Fruit fly (Drosophila melanogaster): ENCODE data around the gene CG14313.
A peak's percentile ranks its signal among the peaks of the same experiment; 100 is the strongest.

CG14313 gene

dm6 chr3R:18167416-18168237, 24.1 kb downstream of the CG14313 start, which contains the start of gene wrd:
wrd (plus strand) TSS chr3R:18167757.
- peak; percentile 29 for TF ChIP-seq bab1 (GFP tag; optimal IDR thresholded peaks at IDR 0.05)
- peak; percentile 29 for TF ChIP-seq Hr96 (GFP tag; optimal IDR thresholded peaks at IDR 0.05)
- no peak for TF ChIP-seq CG14711 (tag; optimal IDR thresholded peaks at IDR 0.05)
- no peak for TF ChIP-seq pad (GFP tag; optimal IDR thresholded peaks at IDR 0.05)
- TF ChIP-seq Clk (GFP tag; optimal IDR thresholded peaks at IDR 0.05), result no peak
- peak; percentile 46 for TF ChIP-seq CG5204 (GFP tag; optimal IDR thresholded peaks at IDR 0.05)
- TF ChIP-seq ovo (GFP tag; optimal IDR thresholded peaks at IDR 0.05), result peak; percentile 26
- peak; percentile 61 for TF ChIP-seq toe (GFP tag; optimal IDR thresholded peaks at IDR 0.05)
- peak; percentile 41 for TF ChIP-seq tj (GFP tag; optimal IDR thresholded peaks at IDR 0.05)
- peak; percentile 54 for TF ChIP-seq cic (GFP tag; optimal IDR thresholded peaks at IDR 0.05)
- TF ChIP-seq CG11617 (GFP tag; optimal IDR thresholded peaks at IDR 0.05), result no peak
- TF ChIP-seq kay (GFP tag; ENCODE audit: borderline replicate concordance), result no peak
- TF ChIP-seq CG33017 (tag; optimal IDR thresholded peaks at IDR 0.05), result no peak
- peak; percentile 54 for TF ChIP-seq Mnt (GFP tag; optimal IDR thresholded peaks at IDR 0.05)
- peak; percentile 14 for TF ChIP-seq CG12768 (GFP tag; optimal IDR thresholded peaks at IDR 0.05)
- peak; percentile 27 for TF ChIP-seq CG1620 (GFP tag; optimal IDR thresholded peaks at IDR 0.05)

- no peak for TF ChIP-seq Hr96 (GFP tag; optimal IDR thresholded peaks at IDR 0.05)
- no peak for TF ChIP-seq CG7045 (GFP tag; optimal IDR thresholded peaks at IDR 0.05)
- no peak for TF ChIP-seq Crg-1 (GFP tag; optimal IDR thresholded peaks at IDR 0.05)
- no peak for TF ChIP-seq tj (GFP tag; optimal IDR thresholded peaks at IDR 0.05)
- TF ChIP-seq bab1 (GFP tag; optimal IDR thresholded peaks at IDR 0.05), result no peak
- TF ChIP-seq CG1620 (GFP tag; optimal IDR thresholded peaks at IDR 0.05), result no peak
These were observed 24.7 kb downstream of the CG14313 start, which contains the start of the genes CG7215 and Prx5 for dm6 chr3R:18167173-18167415. CG7215 (minus strand) TSS chr3R:18167273. Prx5 (minus strand) TSS chr3R:18167273.

- TF ChIP-seq CG33017 (tag; optimal IDR thresholded peaks at IDR 0.05) (peak; percentile 11), Mnt (GFP tag; optimal IDR thresholded peaks at IDR 0.05) (peak; percentile 43), bab1 (GFP tag; optimal IDR thresholded peaks at IDR 0.05) (no peak), CG5204 (GFP tag; optimal IDR thresholded peaks at IDR 0.05) (no peak), tj (GFP tag; optimal IDR thresholded peaks at IDR 0.05) (peak; percentile 25)
These were observed 25.5 kb downstream of the CG14313 start for dm6 chr3R:18166261-18166720.

- peak; percentile 75 for TF ChIP-seq Hr96 (GFP tag; optimal IDR thresholded peaks at IDR 0.05)
- peak; percentile 82 for TF ChIP-seq Crg-1 (GFP tag; optimal IDR thresholded peaks at IDR 0.05)
- TF ChIP-seq Mnt (GFP tag; optimal IDR thresholded peaks at IDR 0.05), result peak; percentile 44
- TF ChIP-seq cic (GFP tag; optimal IDR thresholded peaks at IDR 0.05), result peak; percentile 13
- peak; percentile 70 for TF ChIP-seq CG11617 (GFP tag; optimal IDR thresholded peaks at IDR 0.05)
- TF ChIP-seq CG12768 (GFP tag; optimal IDR thresholded peaks at IDR 0.05), result peak; percentile 84
- peak; percentile 81 for TF ChIP-seq CG7101 (tag; optimal IDR thresholded peaks at IDR 0.05)
- peak; percentile 72 for TF ChIP-seq bab1 (GFP tag; optimal IDR thresholded peaks at IDR 0.05)
- TF ChIP-seq cnc (optimal IDR thresholded peaks at IDR 0.05), result no peak
- TF ChIP-seq pad (GFP tag; optimal IDR thresholded peaks at IDR 0.05), result peak; percentile 66
- peak; percentile 73 for TF ChIP-seq CG14711 (tag; optimal IDR thresholded peaks at IDR 0.05)
- TF ChIP-seq toe (GFP tag; optimal IDR thresholded peaks at IDR 0.05), result peak; percentile 75
- peak; percentile 80 for TF ChIP-seq CG1620 (GFP tag; optimal IDR thresholded peaks at IDR 0.05)
- TF ChIP-seq kay (GFP tag; ENCODE audit: borderline replicate concordance), result no peak
- peak; percentile 68 for TF ChIP-seq tj (GFP tag; optimal IDR thresholded peaks at IDR 0.05)
- TF ChIP-seq CG33017 (tag; optimal IDR thresholded peaks at IDR 0.05), result peak; percentile 69
- peak; percentile 60 for TF ChIP-seq ovo (GFP tag; optimal IDR thresholded peaks at IDR 0.05)
- peak; percentile 66 for TF ChIP-seq CG7045 (GFP tag; optimal IDR thresholded peaks at IDR 0.05)
- peak; percentile 79 for TF ChIP-seq CG5204 (GFP tag; optimal IDR thresholded peaks at IDR 0.05)
- TF ChIP-seq Clk (GFP tag; optimal IDR thresholded peaks at IDR 0.05), result peak; percentile 32
These were observed 27.6 kb downstream of the CG14313 start, which contains the start of the genes CG7218 and Cbp20 for dm6 chr3R:18164052-18164722. CG7218 (minus strand) TSS chr3R:18164397. Cbp20 (plus strand) TSS chr3R:18164661.

dm6 chr3R:18160165-18160814, 31.5 kb downstream of the CG14313 start:
- TF ChIP-seq CG7045 (GFP tag; optimal IDR thresholded peaks at IDR 0.05) (no peak), CG12768 (GFP tag; optimal IDR thresholded peaks at IDR 0.05) (no peak), cnc (optimal IDR thresholded peaks at IDR 0.05) (no peak), CG14711 (tag; optimal IDR thresholded peaks at IDR 0.05) (no peak), cic (GFP tag; optimal IDR thresholded peaks at IDR 0.05) (peak; percentile 82), Crg-1 (GFP tag; optimal IDR thresholded peaks at IDR 0.05) (no peak), bab1 (GFP tag; optimal IDR thresholded peaks at IDR 0.05) (no peak), pad (GFP tag; optimal IDR thresholded peaks at IDR 0.05) (peak; percentile 92), toe (GFP tag; optimal IDR thresholded peaks at IDR 0.05) (no peak)

- TF ChIP-seq tj (GFP tag; optimal IDR thresholded peaks at IDR 0.05), result no peak
- no peak for TF ChIP-seq Hr96 (GFP tag; optimal IDR thresholded peaks at IDR 0.05)
- TF ChIP-seq CG7045 (GFP tag; optimal IDR thresholded peaks at IDR 0.05), result no peak
- no peak for TF ChIP-seq Mnt (GFP tag; optimal IDR thresholded peaks at IDR 0.05)
- TF ChIP-seq cnc (optimal IDR thresholded peaks at IDR 0.05), result no peak
- TF ChIP-seq cic (GFP tag; optimal IDR thresholded peaks at IDR 0.05), result no peak
- no peak for TF ChIP-seq CG14711 (tag; optimal IDR thresholded peaks at IDR 0.05)
- TF ChIP-seq Clk (GFP tag; optimal IDR thresholded peaks at IDR 0.05), result no peak
- TF ChIP-seq CG11617 (GFP tag; optimal IDR thresholded peaks at IDR 0.05), result no peak
These were observed 33.4 kb downstream of the CG14313 start, which contains the start of gene CG14315 for dm6 chr3R:18158401-18158800. CG14315 (plus strand) TSS chr3R:18158701.
